2 worm cellular contexts compared by ENCODE assay signal in the genomic region with DNA sequence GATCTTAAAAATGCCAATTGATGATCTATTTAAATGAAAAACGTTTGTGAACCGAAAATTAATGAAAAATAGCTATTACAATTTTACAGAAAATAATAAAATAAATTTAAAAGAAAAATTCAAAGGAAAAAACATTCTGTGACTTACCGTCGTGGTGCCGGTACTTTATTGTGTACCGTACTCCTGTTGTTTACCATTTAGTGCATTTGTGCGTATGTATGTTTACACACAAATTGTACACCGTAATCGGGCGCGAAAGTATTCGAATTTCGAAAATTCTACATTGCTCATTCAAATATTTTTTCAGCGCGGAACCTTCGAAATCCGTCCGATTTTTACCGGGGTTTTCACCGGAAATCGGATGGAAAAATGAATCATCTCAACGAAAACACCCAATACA.
TF ChIP-seq lines count a peak whose summit lies in the region.

Gene T13F2.6 (plus strand): TSS at position 306 of the 400 bp plus-strand sequence.

TF ChIP-seq in whole organism, L4 larva, 104 proteins besides CTCF, POLR2A, EP300 and RAD21:
- peak in 1 of 2 experiments; percentile 77 for TF ChIP-seq lsy-2 (tag; optimal IDR thresholded peaks at IDR 0.05; lab: Kevin White, UChicago)
- TF ChIP-seq mxl-3 (GFP tag; optimal IDR thresholded peaks at IDR 0.05; lab: Kevin White, UChicago), result no peak
- peak; percentile 86 for TF ChIP-seq F49E8.2 (tag; optimal IDR thresholded peaks at IDR 0.05; lab: Kevin White, UChicago; ENCODE audit: borderline replicate concordance)
- peak; percentile 75 for TF ChIP-seq lin-38 (GFP tag; IDR thresholded peaks at IDR 0.05; lab: Robert Waterston, UW)
- TF ChIP-seq dmd-6 (GFP tag; IDR thresholded peaks at IDR 0.05; lab: Robert Waterston, UW), result no peak
- peak; percentile 42; the same call in 1 of the 2 replicates for TF ChIP-seq arid-1 (GFP tag; conservative IDR thresholded peaks at IDR 0.05; lab: Robert Waterston, UW)
- no peak for TF ChIP-seq zip-2 (tag; optimal IDR thresholded peaks at IDR 0.05; lab: Kevin White, UChicago)
- TF ChIP-seq Y48G9A.11 (GFP tag; IDR thresholded peaks at IDR 0.05; lab: Robert Waterston, UW), result peak; percentile 79; the same call in 1 of the 2 replicates
- no peak for TF ChIP-seq rbr-2 (tag; optimal IDR thresholded peaks at IDR 0.05; lab: Kevin White, UChicago)
- no peak for TF ChIP-seq snpc-4 (tag; optimal IDR thresholded peaks at IDR 0.05; lab: Kevin White, UChicago)
- TF ChIP-seq lin-39 (tag; optimal IDR thresholded peaks at IDR 0.05; lab: Kevin White, UChicago), result no peak
- TF ChIP-seq snpc-1.2 (GFP tag; IDR thresholded peaks at IDR 0.05; lab: Robert Waterston, UW), result peak; percentile 81
- 0 out of 2 replicates have a peak, but pooled peaks have one; percentile 35 for TF ChIP-seq ceh-44 (GFP tag; IDR thresholded peaks at IDR 0.05; lab: Robert Waterston, UW)
- peak; percentile 86 for TF ChIP-seq unc-130 (GFP tag; optimal IDR thresholded peaks at IDR 0.05; lab: Kevin White, UChicago)
- TF ChIP-seq vab-7 (GFP tag; IDR thresholded peaks at IDR 0.05; lab: Robert Waterston, UW), result 0 out of 2 replicates have a peak, but pooled peaks have one; percentile 22

TF ChIP-seq in whole organism, young adult, 124 proteins besides CTCF, POLR2A, EP300 and RAD21:
- TF ChIP-seq lin-54 (GFP tag; optimal IDR thresholded peaks at IDR 0.05; lab: Kevin White, UChicago), result peak; percentile 93
- TF ChIP-seq somi-1 (GFP tag; optimal IDR thresholded peaks at IDR 0.05; lab: Kevin White, UChicago), result no peak
- peak; percentile 79 for TF ChIP-seq pbrm-1 (GFP tag; IDR thresholded peaks at IDR 0.05; lab: Robert Waterston, UW)
- TF ChIP-seq him-1 (tag; optimal IDR thresholded peaks at IDR 0.05; lab: Kevin White, UChicago), result peak; percentile 55
- TF ChIP-seq snpc-3.4 (tag; optimal IDR thresholded peaks at IDR 0.05; lab: Kevin White, UChicago), result peak; percentile 80
- TF ChIP-seq B0019.2 (GFP tag; conservative IDR thresholded peaks at IDR 0.05; lab: Robert Waterston, UW), result peak; percentile 91
- TF ChIP-seq attf-6 (GFP tag; IDR thresholded peaks at IDR 0.05; lab: Robert Waterston, UW), result peak; percentile 77
- TF ChIP-seq hmg-1.2 (GFP tag; IDR thresholded peaks at IDR 0.05; lab: Robert Waterston, UW), result peak; percentile 64; the same call in 1 of the 2 replicates
- peak; percentile 15; the same call in 1 of the 2 replicates for TF ChIP-seq C17E4.6 (GFP tag; IDR thresholded peaks at IDR 0.05; lab: Robert Waterston, UW)
- TF ChIP-seq F23B12.7 (tag; optimal IDR thresholded peaks at IDR 0.05; lab: Kevin White, UChicago; ENCODE audit: insufficient read depth), result peak; percentile 51
- TF ChIP-seq nfya-1 (tag; optimal IDR thresholded peaks at IDR 0.05; lab: Kevin White, UChicago; ENCODE audit: borderline replicate concordance, insufficient read depth), result no peak
- peak; percentile 92 for TF ChIP-seq F49E8.2 (tag; optimal IDR thresholded peaks at IDR 0.05; lab: Kevin White, UChicago; ENCODE audit: insufficient read depth)
- TF ChIP-seq Y95B8A.8 (GFP tag; IDR thresholded peaks at IDR 0.05; lab: Robert Waterston, UW), result peak; percentile 75
- TF ChIP-seq F57A8.1 (GFP tag; optimal IDR thresholded peaks at IDR 0.05; lab: Kevin White, UChicago), result no peak
- TF ChIP-seq ceh-58 (GFP tag; IDR thresholded peaks at IDR 0.05; lab: Robert Waterston, UW), result no peak
- no peak for TF ChIP-seq hlh-12 (tag; optimal IDR thresholded peaks at IDR 0.05; lab: Kevin White, UChicago)
- TF ChIP-seq madf-6 (GFP tag; IDR thresholded peaks at IDR 0.05; lab: Robert Waterston, UW), result peak; percentile 97
- TF ChIP-seq lag-1 (GFP tag; IDR thresholded peaks at IDR 0.05; lab: Robert Waterston, UW), result no peak
- TF ChIP-seq rcor-1 (GFP tag; IDR thresholded peaks at IDR 0.05; lab: Robert Waterston, UW), result peak; percentile 88
- peak; percentile 80 for TF ChIP-seq F33H1.4 (GFP tag; IDR thresholded peaks at IDR 0.05; lab: Robert Waterston, UW)
- TF ChIP-seq mes-4 (tag; optimal IDR thresholded peaks at IDR 0.05; lab: Kevin White, UChicago), result no peak
- peak; percentile 93 for TF ChIP-seq ceh-91 (GFP tag; IDR thresholded peaks at IDR 0.05; lab: Robert Waterston, UW)
- TF ChIP-seq dpl-1 (GFP tag; optimal IDR thresholded peaks at IDR 0.05; lab: Kevin White, UChicago), result peak; percentile 79
- peak in 1 of 3 experiments; percentile 51 for TF ChIP-seq lin-35 (GFP tag; optimal IDR thresholded peaks at IDR 0.05; lab: Kevin White, UChicago)
- peak; percentile 83 for TF ChIP-seq tlf-1 (GFP tag; optimal IDR thresholded peaks at IDR 0.05; lab: Kevin White, UChicago)
- 0 out of 2 replicates have a peak, but pooled peaks have one; percentile 73 for TF ChIP-seq Y79H2A.3 (GFP tag; conservative IDR thresholded peaks at IDR 0.05; lab: Robert Waterston, UW)
- peak; percentile 65 for TF ChIP-seq athp-1 (tag; optimal IDR thresholded peaks at IDR 0.05; lab: Kevin White, UChicago)
- no peak for TF ChIP-seq unc-62 (GFP tag; optimal IDR thresholded peaks at IDR 0.05; lab: Kevin White, UChicago)
- 0 out of 2 replicates have a peak, but pooled peaks have one; percentile 54 for TF ChIP-seq ztf-25 (GFP tag; IDR thresholded peaks at IDR 0.05; lab: Robert Waterston, UW)
- peak; percentile 92 for TF ChIP-seq efl-1 (GFP tag; optimal IDR thresholded peaks at IDR 0.05; lab: Kevin White, UChicago)
- peak; percentile 71 for TF ChIP-seq tbp1 (GFP tag; optimal IDR thresholded peaks at IDR 0.05; lab: Kevin White, UChicago)
- TF ChIP-seq pha-4 (tag; optimal IDR thresholded peaks at IDR 0.05; lab: Kevin White, UChicago), result no peak
- no peak for TF ChIP-seq B0261.1 (tag; optimal IDR thresholded peaks at IDR 0.05; lab: Kevin White, UChicago)
- TF ChIP-seq nhr-120 (GFP tag; IDR thresholded peaks at IDR 0.05; lab: Robert Waterston, UW), result no peak
- TF ChIP-seq ztf-26 (tag; optimal IDR thresholded peaks at IDR 0.05; lab: Kevin White, UChicago), result no peak
- TF ChIP-seq attf-3 (GFP tag; conservative IDR thresholded peaks at IDR 0.05; lab: Robert Waterston, UW), result peak; percentile 65
- TF ChIP-seq hsf-1 (GFP tag; IDR thresholded peaks at IDR 0.05; lab: Robert Waterston, UW), result peak; percentile 76
- TF ChIP-seq snpc-4 (GFP tag; optimal IDR thresholded peaks at IDR 0.05; lab: Kevin White, UChicago), result peak; percentile 74
- TF ChIP-seq snpc-4 (tag; optimal IDR thresholded peaks at IDR 0.05; lab: Kevin White, UChicago), result peak; percentile 9 to 83 (median 62)
- TF ChIP-seq B0336.3 (GFP tag; IDR thresholded peaks at IDR 0.05; lab: Robert Waterston, UW), result peak; percentile 60; the same call in 1 of the 2 replicates
- TF ChIP-seq hrde-1 (tag; optimal IDR thresholded peaks at IDR 0.05; lab: Kevin White, UChicago; ENCODE audit: borderline replicate concordance), result peak; percentile 26
- TF ChIP-seq ceh-100 (GFP tag; IDR thresholded peaks at IDR 0.05; lab: Robert Waterston, UW), result peak; percentile 56
- peak; percentile 73 for TF ChIP-seq unc-130 (GFP tag; optimal IDR thresholded peaks at IDR 0.05; lab: Kevin White, UChicago)
- TF ChIP-seq C06A6.2 (GFP tag; conservative IDR thresholded peaks at IDR 0.05; lab: Robert Waterston, UW), result no peak
- TF ChIP-seq madf-10 (tag; optimal IDR thresholded peaks at IDR 0.05; lab: Kevin White, UChicago), result no peak
- peak; percentile 76 for TF ChIP-seq xnd-1 (tag; optimal IDR thresholded peaks at IDR 0.05; lab: Kevin White, UChicago)
- TF ChIP-seq snpc-1.1 (tag; optimal IDR thresholded peaks at IDR 0.05; lab: Kevin White, UChicago; ENCODE audit: insufficient read depth), result peak; percentile 57
- TF ChIP-seq hlh-26 (GFP tag; conservative IDR thresholded peaks at IDR 0.05; lab: Robert Waterston, UW), result no peak
- peak; percentile 94 for TF ChIP-seq D2030.7 (GFP tag; IDR thresholded peaks at IDR 0.05; lab: Robert Waterston, UW)
- peak; percentile 91 for TF ChIP-seq snpc-1.3 (tag; optimal IDR thresholded peaks at IDR 0.05; lab: Kevin White, UChicago; ENCODE audit: insufficient read depth)
- peak; percentile 100 for TF ChIP-seq lsl-1 (GFP tag; optimal IDR thresholded peaks at IDR 0.05; lab: Kevin White, UChicago)
- peak; percentile 82 for TF ChIP-seq Y53F4B.3 (GFP tag; IDR thresholded peaks at IDR 0.05; lab: Robert Waterston, UW)
- TF ChIP-seq Y53G8AR.9 (GFP tag; conservative IDR thresholded peaks at IDR 0.05; lab: Robert Waterston, UW), result no peak
- TF ChIP-seq ceh-79 (tag; optimal IDR thresholded peaks at IDR 0.05; lab: Kevin White, UChicago), result no peak
- TF ChIP-seq ama-1 (optimal IDR thresholded peaks at IDR 0.05; lab: Kevin White, UChicago), result no peak
- TF ChIP-seq ama-1 (GFP tag; optimal IDR thresholded peaks at IDR 0.05; lab: Kevin White, UChicago), result no peak
- TF ChIP-seq madf-3 (GFP tag; IDR thresholded peaks at IDR 0.05; lab: Robert Waterston, UW), result peak; percentile 86
- TF ChIP-seq mxl-1 (tag; optimal IDR thresholded peaks at IDR 0.05; lab: Kevin White, UChicago), result no peak
- TF ChIP-seq zim-3 (tag; optimal IDR thresholded peaks at IDR 0.05; lab: Kevin White, UChicago), result no peak
- TF ChIP-seq ekl-4 (GFP tag; IDR thresholded peaks at IDR 0.05; lab: Robert Waterston, UW), result peak; percentile 86

Comparison
In these comparisons a context has a peak if more than half of its experiments do, and no peak if none do; other contexts are left out.
1. Of the 7 proteins assayed by ChIP-seq in both whole organism, young adult and whole organism, L4 larva: peak only in whole organism, young adult: dpl-1 and snpc-4; only in whole organism, L4 larva: none; in both: F49E8.2 and unc-130; in neither: 3.